Worm (Caenorhabditis elegans) whole organism, L4 larva: ENCODE results near the gene Y53G8AR.8.
A peak's percentile ranks its signal among the peaks of the same experiment; 100 is the strongest.
"Not testable (repeated sequence)": the region's sequence is repeated elsewhere in the genome, so short reads cannot be mapped to it uniquely, and the experiment has no call there.

Experiments
- F10B5.3 ChIP-seq: sonication (generic microtip); optimal IDR thresholded peaks from 2 replicates; lab custom pipeline; 2016; ENCODE audit warnings: mild to moderate bottlenecking, missing genetic modification characterization, missing compliant biosample characterization
- F37D6.2 ChIP-seq: sonication (generic microtip); optimal IDR thresholded peaks from 2 replicates; lab custom pipeline; 2016; ENCODE audit warnings: mild to moderate bottlenecking, missing genetic modification characterization, missing compliant biosample characterization
- Y105C5A.15 ChIP-seq: fragments of 200-800 bp; sonication (Bioruptor generic); IDR thresholded peaks from 2 replicates; pipeline ENCODE4 v1.3.6; 2022; ENCODE audit warnings: missing genetic modification characterization, missing compliant biosample characterization
- Y48G9A.11 ChIP-seq: fragments of 200-800 bp; sonication (Bioruptor generic); IDR thresholded peaks from 2 replicates; pipeline ENCODE4 v1.3.6; 2022; ENCODE audit warnings: missing genetic modification reagents, missing genetic modification characterization, missing compliant biosample characterization
- Y75B8A.6 ChIP-seq: fragments of 200-800 bp; sonication (Bioruptor generic); IDR thresholded peaks from 2 replicates; pipeline ENCODE4 v1.3.6; 2022; ENCODE audit warnings: missing genetic modification reagents, missing genetic modification characterization, missing compliant biosample characterization
- aha-1 ChIP-seq: fragments of 150-350 bp; peaks from one replicate; lab custom pipeline; 2014; ENCODE audit warnings: missing biosample characterization, missing genetic modification characterization
- aly-2 ChIP-seq: sonication (generic microtip); optimal IDR thresholded peaks from 2 replicates; lab custom pipeline; 2018; ENCODE audit warnings: missing biosample characterization, missing genetic modification characterization
- arid-1 ChIP-seq: fragments of 200-800 bp; sonication (Bioruptor generic); conservative IDR thresholded peaks from 2 replicates; pipeline ENCODE4 v1.3.6; 2022; ENCODE audit warnings: missing genetic modification reagents, missing genetic modification characterization, missing compliant biosample characterization
- ceh-28 ChIP-seq: fragments of 150-350 bp; optimal IDR thresholded peaks from 2 replicates; lab custom pipeline; 2014; ENCODE audit warnings: missing biosample characterization, missing genetic modification reagents, missing genetic modification characterization
- ceh-44 ChIP-seq: fragments of 200-800 bp; sonication (Bioruptor generic); IDR thresholded peaks from 2 replicates; pipeline ENCODE4 v1.3.6; 2022; ENCODE audit warnings: missing genetic modification reagents, missing genetic modification characterization, missing compliant biosample characterization
- ctbp-1 ChIP-seq: fragments of 200-800 bp; sonication (Bioruptor generic); IDR thresholded peaks from 2 replicates; pipeline ENCODE4 v1.3.6; 2022; ENCODE audit warnings: missing genetic modification reagents, missing genetic modification characterization, missing compliant biosample characterization
- daf-12 ChIP-seq: fragments of 150-350 bp; optimal IDR thresholded peaks from 2 replicates; lab custom pipeline; 2014; ENCODE audit warnings: missing biosample characterization, missing genetic modification reagents, missing genetic modification characterization
- dmd-8 ChIP-seq: fragments of 200-800 bp; sonication (Bioruptor generic); IDR thresholded peaks from 2 replicates; pipeline ENCODE4 v1.3.6; 2022; ENCODE audit warnings: missing genetic modification characterization, missing compliant biosample characterization
- egl-27 ChIP-seq: sonication (generic microtip); optimal IDR thresholded peaks from 3 replicates; lab custom pipeline; 2017; ENCODE audit warnings: missing biosample characterization, missing genetic modification reagents, missing genetic modification characterization
- fkh-10 ChIP-seq: fragments of 150-350 bp; optimal IDR thresholded peaks from 2 replicates; lab custom pipeline; 2014; ENCODE audit warnings: missing biosample characterization, missing genetic modification reagents, missing genetic modification characterization
- fos-1 ChIP-seq: fragments of 150-350 bp; optimal IDR thresholded peaks from 2 replicates; lab custom pipeline; 2014; ENCODE audit warnings: missing biosample characterization, missing genetic modification characterization
- hmg-1.1 ChIP-seq: fragments of 200-800 bp; sonication (Bioruptor generic); IDR thresholded peaks from 2 replicates; pipeline ENCODE4 v1.3.6; 2022; ENCODE audit warnings: missing genetic modification reagents, missing genetic modification characterization, missing compliant biosample characterization
- lin-1 ChIP-seq: fragments of 200-800 bp; sonication (Bioruptor generic); IDR thresholded peaks from 2 replicates; pipeline ENCODE4 v1.3.6; 2022; ENCODE audit warnings: missing genetic modification reagents, missing genetic modification characterization, missing compliant biosample characterization
- lin-29 ChIP-seq: fragments of 200-800 bp; sonication (Bioruptor generic); IDR thresholded peaks from 2 replicates; pipeline ENCODE4 v1.3.6; 2022; ENCODE audit warnings: missing genetic modification reagents, missing genetic modification characterization, missing compliant biosample characterization
- mdt-29 ChIP-seq: fragments of 200-800 bp; sonication (Bioruptor generic); IDR thresholded peaks from 2 replicates; pipeline ENCODE4 v1.3.6; 2022; ENCODE audit warnings: missing genetic modification reagents, missing genetic modification characterization, missing compliant biosample characterization
- mep-1 ChIP-seq: fragments of 150-350 bp; sonication (generic microtip); optimal IDR thresholded peaks from 3 replicates; lab custom pipeline; 2014; ENCODE audit warnings: missing biosample characterization, missing genetic modification characterization
- mxl-3 ChIP-seq: fragments of 200-800 bp; sonication (Bioruptor generic); optimal IDR thresholded peaks from 2 replicates; lab custom pipeline; 2018; ENCODE audit warnings: mild to moderate bottlenecking, missing genetic modification characterization, missing compliant biosample characterization
- nhr-10 ChIP-seq: fragments of 150-350 bp; optimal IDR thresholded peaks from 2 replicates; lab custom pipeline; 2014; ENCODE audit warnings: missing biosample characterization, missing genetic modification characterization
- nhr-111 ChIP-seq: fragments of 200-800 bp; sonication (Bioruptor generic); optimal IDR thresholded peaks from 2 replicates; lab custom pipeline; 2018; ENCODE audit warnings: mild to moderate bottlenecking, missing genetic modification characterization, missing compliant biosample characterization
- nhr-28 ChIP-seq: fragments of 150-350 bp; optimal IDR thresholded peaks from 2 replicates; lab custom pipeline; 2014; ENCODE audit warnings: missing biosample characterization, missing genetic modification characterization
- pha-4 ChIP-seq, 2 experiments: fragments of 150-350 bp in 1 of 2; fragments of 200-800 bp in 1 of 2; sonication (Bioruptor generic) in 1 of 2; IDR thresholded peaks in 1 of 2; optimal IDR thresholded peaks in 1 of 2; 2 replicates each; pipeline versions ENCODE4 v1.3.6 to Lab custom; 2014 to 2022; ENCODE audit warnings: missing genetic modification characterization in 2 of 2, missing genetic modification reagents in 2 of 2, missing biosample characterization in 1 of 2, missing compliant biosample characterization in 1 of 2
- rbr-2 ChIP-seq: sonication (generic microtip); optimal IDR thresholded peaks from 2 replicates; lab custom pipeline; 2016; ENCODE audit warnings: missing genotype, missing genetic modification characterization, missing compliant biosample characterization
- saeg-2 ChIP-seq: fragments of 200-800 bp; sonication (Bioruptor generic); IDR thresholded peaks from 2 replicates; pipeline ENCODE4 v1.3.6; 2022; ENCODE audit warnings: missing genetic modification reagents, missing genetic modification characterization, missing compliant biosample characterization
- spr-1 ChIP-seq: sonication (generic microtip); optimal IDR thresholded peaks from 2 replicates; lab custom pipeline; 2016; ENCODE audit warnings: mild to moderate bottlenecking, missing genetic modification characterization, missing compliant biosample characterization
- unc-39 ChIP-seq: sonication (generic microtip); optimal IDR thresholded peaks from 2 replicates; lab custom pipeline; 2017; ENCODE audit warnings: missing biosample characterization, missing genetic modification characterization
- unc-62 ChIP-seq, 3 experiments: fragments of 150-350 bp in 1 of 3; sonication (generic microtip); optimal IDR thresholded peaks in 2 of 3; peaks in 1 of 3; 1 replicate in 1 of 3; 2 replicates in 2 of 3; lab custom pipeline; 2014 to 2017; ENCODE audit warnings: missing biosample characterization in 3 of 3, missing genetic modification characterization in 3 of 3, missing genetic modification reagents in 3 of 3, missing genotype in 1 of 3
- zag-1 ChIP-seq: fragments of 150-350 bp; optimal IDR thresholded peaks from 2 replicates; lab custom pipeline; 2014; ENCODE audit warnings: missing biosample characterization, missing genetic modification characterization

Gene Y53G8AR.8

DNA sequence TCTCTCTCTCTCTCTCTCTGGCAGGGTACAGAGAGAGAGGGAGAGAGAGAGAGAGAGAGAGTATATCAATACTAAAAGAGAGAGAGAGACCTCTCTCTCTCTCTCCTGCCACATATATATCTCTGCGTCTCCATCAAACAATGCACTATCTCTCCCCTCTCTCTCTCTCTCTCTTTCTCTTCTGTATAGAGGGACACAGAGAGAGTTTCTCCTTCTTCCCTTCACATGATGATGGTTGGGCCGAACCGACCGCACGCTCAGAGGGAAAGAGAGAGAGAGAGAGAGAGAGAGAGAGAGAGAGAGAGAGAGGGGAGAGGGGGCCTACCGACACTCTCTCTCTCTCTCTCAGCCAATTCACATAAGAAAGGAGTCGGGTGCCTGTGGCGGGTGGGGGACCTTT lies 22.4 kb downstream of the Y53G8AR.8 start (continued):
- TF ChIP-seq Y48G9A.11 (GFP tag; lab: Robert Waterston, UW) (no peak), ceh-44 (GFP tag; lab: Robert Waterston, UW) (no peak), pha-4 (GFP tag; IDR thresholded peaks at IDR 0.05; lab: Robert Waterston, UW) (peak; percentile 73; the same call in 1 of the 2 replicates), pha-4 (tag; optimal IDR thresholded peaks at IDR 0.05; lab: Kevin White, UChicago) (no peak), ceh-28 (tag; lab: Kevin White, UChicago) (no peak), nhr-28 (tag; lab: Kevin White, UChicago) (peak; percentile 52), nhr-111 (no peak), saeg-2 (GFP tag; lab: Robert Waterston, UW) (no peak), Y75B8A.6 (GFP tag; lab: Robert Waterston, UW) (no peak), mdt-29 (no peak), lin-1 (GFP tag; lab: Robert Waterston, UW) (no peak), egl-27 (tag; lab: Kevin White, UChicago) (no peak), ctbp-1 (GFP tag; lab: Robert Waterston, UW) (0 out of 2 replicates have a peak, but pooled peaks have one; percentile 36), fkh-10 (GFP tag; lab: Kevin White, UChicago) (no peak), dmd-8 (GFP tag; lab: Robert Waterston, UW) (no peak), rbr-2 (tag; lab: Kevin White, UChicago) (peak; percentile 50), arid-1 (GFP tag; lab: Robert Waterston, UW) (no peak), F10B5.3 (tag; lab: Kevin White, UChicago) (peak; percentile 7), lin-29 (no peak), mxl-3 (GFP tag; lab: Kevin White, UChicago) (no peak)

DNA sequence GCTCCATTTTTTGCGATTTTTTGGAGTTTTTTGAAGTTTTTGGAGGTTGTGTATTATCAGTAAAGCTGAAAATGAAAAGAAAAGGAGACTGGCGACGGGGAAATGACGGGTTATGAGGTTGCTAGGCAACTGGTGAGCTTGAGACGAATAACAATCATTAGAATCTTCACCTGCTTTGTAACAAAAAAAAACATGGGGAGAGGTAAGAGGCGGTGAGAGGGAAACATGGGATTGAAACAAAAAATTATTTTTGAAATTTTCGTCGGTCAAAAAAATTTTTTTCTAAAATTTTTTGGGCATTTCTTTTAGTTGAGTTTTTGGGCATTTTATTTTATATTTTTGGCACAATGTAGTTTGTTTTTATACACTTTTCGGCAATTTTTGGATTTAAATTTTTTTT lies 27.5 kb downstream of the Y53G8AR.8 start, which contains the start of gene Y53G8AM.7:
TSS of gene Y53G8AM.7 (minus strand) at position 101 of the 400 bp plus-strand sequence.
- TF ChIP-seq lin-29 (no peak), spr-1 (tag; lab: Kevin White, UChicago) (no peak), Y105C5A.15 (GFP tag; lab: Robert Waterston, UW) (no peak), hmg-1.1 (GFP tag; lab: Robert Waterston, UW) (no peak), rbr-2 (tag; lab: Kevin White, UChicago) (no peak)

DNA sequence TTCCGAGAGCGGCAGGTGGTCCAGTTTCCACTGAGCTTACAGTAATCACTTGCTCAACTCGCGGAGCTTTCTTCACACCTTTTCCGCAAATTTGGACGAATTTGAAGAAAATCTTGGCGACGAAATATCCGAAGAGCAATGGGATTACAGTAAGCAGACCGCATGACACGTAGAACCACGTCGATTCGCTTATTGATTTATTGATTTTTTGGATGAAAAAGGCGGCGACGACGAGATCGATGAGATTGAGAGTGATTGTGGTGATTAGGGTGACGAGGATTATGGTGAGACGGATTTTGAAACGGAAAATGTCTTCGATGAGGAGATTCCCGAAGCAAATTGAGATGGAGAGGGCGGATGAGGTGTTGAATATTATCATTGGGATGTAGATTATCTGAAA lies 30.4 kb downstream of the Y53G8AR.8 start:
- TF ChIP-seq nhr-10 (tag; lab: Kevin White, UChicago) (no peak), F37D6.2 (tag; lab: Kevin White, UChicago) (no peak), daf-12 (tag; lab: Kevin White, UChicago) (no peak), ceh-28 (tag; lab: Kevin White, UChicago) (peak; percentile 91)

DNA sequence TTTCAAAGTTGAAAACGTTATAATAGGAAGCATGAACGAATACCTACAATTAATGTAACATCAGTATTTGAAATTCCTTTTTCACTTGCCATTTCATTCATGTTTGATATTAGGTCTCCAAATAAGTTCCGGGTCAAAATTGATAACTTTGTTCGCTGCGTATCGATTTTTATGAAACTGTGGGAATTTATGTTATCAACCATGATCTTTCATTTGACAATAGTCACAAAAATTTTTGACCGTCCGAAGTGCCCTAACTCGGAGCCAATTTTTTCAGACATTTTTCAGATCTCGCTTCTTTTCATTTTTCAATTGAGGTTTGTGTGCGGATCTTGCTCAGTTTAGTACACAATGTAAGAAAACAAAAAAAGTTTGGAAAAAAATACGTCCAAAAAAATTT lies 34.4 kb downstream of the Y53G8AR.8 start, which contains the start of gene Y53G8AM.6:
TSS of gene Y53G8AM.6 (minus strand) at position 101 of the 400 bp plus-strand sequence.
- TF ChIP-seq mxl-3 (GFP tag; lab: Kevin White, UChicago); mep-1 (tag; lab: Kevin White, UChicago); unc-39: not testable (repeated sequence)

DNA sequence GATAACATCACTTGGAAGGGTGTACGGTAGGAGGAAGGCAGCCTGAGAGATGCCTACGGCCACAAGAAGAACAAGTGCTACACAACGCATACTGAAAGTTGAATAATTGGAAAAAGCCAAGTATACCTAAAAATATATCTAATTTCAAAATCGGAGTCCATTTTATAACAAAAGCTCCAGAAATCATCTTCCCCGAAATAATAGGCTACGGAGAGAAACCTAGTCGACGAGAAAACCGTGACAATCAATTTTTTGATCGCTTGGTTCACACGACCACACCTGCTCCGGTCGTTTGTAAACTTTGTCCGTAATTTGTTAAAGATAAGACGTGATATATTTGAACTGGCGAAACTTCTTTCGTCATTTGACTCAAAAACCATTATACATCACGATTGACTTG lies 35.8 kb downstream of the Y53G8AR.8 start, which contains the start of gene nspg-7.2:
TSS of gene nspg-7.2 (minus strand) at position 101 of the 400 bp plus-strand sequence.
- TF ChIP-seq aha-1 (tag; lab: Kevin White, UChicago) (peak; percentile 17), zag-1 (tag; lab: Kevin White, UChicago) (no peak)

DNA sequence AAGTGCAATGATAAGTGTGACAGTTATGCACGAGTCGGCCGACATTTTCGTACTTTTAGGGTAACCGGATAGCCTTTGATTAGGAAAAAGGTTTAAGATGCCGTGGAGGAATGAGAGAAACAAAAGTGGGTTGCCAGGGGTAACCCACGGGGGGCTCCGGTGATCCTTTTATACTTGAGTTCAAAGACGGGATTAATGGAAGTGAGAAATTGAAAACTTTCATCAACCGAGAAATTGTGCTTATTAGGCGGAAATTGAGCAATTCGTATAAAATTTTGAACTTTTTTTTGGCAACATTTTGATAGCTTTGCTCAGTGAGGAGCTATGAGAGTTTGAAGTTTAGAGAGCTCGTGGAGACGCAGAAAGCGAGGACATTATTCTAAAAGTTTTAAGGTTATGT lies 38.6 kb downstream of the Y53G8AR.8 start, which contains the start of gene Y53G8AM.4:
TSS of gene Y53G8AM.4 (minus strand) at position 101 of the 400 bp plus-strand sequence.
- TF ChIP-seq fos-1 (tag; lab: Kevin White, UChicago) (no peak), aly-2 (tag; lab: Kevin White, UChicago) (no peak), unc-62 (GFP tag; optimal IDR thresholded peaks at IDR 0.05 in 1 of 2; lab: Kevin White, UChicago) (peak in 1 of 2 experiments; percentile 75), unc-62 (tag; optimal IDR thresholded peaks at IDR 0.05; lab: Kevin White, UChicago) (no peak)
